Fruit fly (Drosophila melanogaster) whole organism, wandering third instar larva: ENCODE data around the gene CG15517.

ENCODE experiments used
- Abd-B ChIP-seq: fragments of >200 bp; optimal IDR thresholded peaks from 2 replicates; lab custom pipeline; 2017; ENCODE audit warnings: missing biosample characterization, missing genetic modification characterization
- CG32264 ChIP-seq: fragments of 200-800 bp; sonication (Bioruptor generic); optimal IDR thresholded peaks from 2 replicates; lab custom pipeline; 2016; ENCODE audit warnings: missing biosample characterization, missing genetic modification characterization
- CrebA ChIP-seq: fragments of 200-800 bp; sonication (Bioruptor generic); optimal IDR thresholded peaks from 2 replicates; lab custom pipeline; 2016; ENCODE audit warnings: missing biosample characterization, mild to moderate bottlenecking, missing genetic modification characterization, borderline replicate concordance
- Dfd ChIP-seq: fragments of >200 bp; optimal IDR thresholded peaks from 2 replicates; lab custom pipeline; 2017; ENCODE audit warnings: missing biosample characterization, missing genetic modification characterization
- Dif ChIP-seq: fragments of 200-275, 200-300 bp; sonication (Bioruptor generic); optimal IDR thresholded peaks from 2 replicates; lab custom pipeline; 2018; ENCODE audit warnings: missing biosample characterization, missing genetic modification characterization; ENCODE audit not compliant: partially characterized antibody
- GATAd ChIP-seq: sonication (Bioruptor generic); optimal IDR thresholded peaks from 2 replicates; lab custom pipeline; 2016; ENCODE audit warnings: missing biosample characterization, missing genetic modification characterization
- HLH106 ChIP-seq: fragments of 200-800 bp; optimal IDR thresholded peaks from 3 replicates; lab custom pipeline; 2019; ENCODE audit warnings: missing biosample characterization, mild to moderate bottlenecking, missing genetic modification characterization, moderate library complexity
- Hnf4 ChIP-seq: fragments of 200-800 bp; sonication (Bioruptor generic); optimal IDR thresholded peaks from 2 replicates; lab custom pipeline; 2016; ENCODE audit warnings: missing biosample characterization, mild to moderate bottlenecking, missing genetic modification characterization
- Hr83 ChIP-seq: fragments of 200-300 bp; sonication (Bioruptor generic); optimal IDR thresholded peaks from 2 replicates; lab custom pipeline; 2016; ENCODE audit warnings: missing biosample characterization, mild to moderate bottlenecking, missing genetic modification characterization, moderate library complexity; ENCODE audit not compliant: poor library complexity, severe bottlenecking
- Myc ChIP-seq: fragments of >200 bp; optimal IDR thresholded peaks from 2 replicates; lab custom pipeline; 2017
- N ChIP-seq: fragments of >200 bp; optimal IDR thresholded peaks from 2 replicates; lab custom pipeline; 2018; ENCODE audit warnings: missing biosample characterization, missing external identifiers, missing genetic modification characterization
- OdsH ChIP-seq: fragments of 200-800 bp; sonication (Bioruptor generic); optimal IDR thresholded peaks from 2 replicates; lab custom pipeline; 2016; ENCODE audit warnings: missing biosample characterization, mild to moderate bottlenecking, missing genetic modification characterization
- Rel ChIP-seq, 2 experiments: fragments of 200-800 bp; sonication (Bioruptor generic) in 1 of 2; optimal IDR thresholded peaks; 2 replicates in 1 of 2; 3 replicates in 1 of 2; lab custom pipeline; 2016 to 2019; ENCODE audit warnings: mild to moderate bottlenecking in 2 of 2, missing biosample characterization in 2 of 2, missing genetic modification characterization in 2 of 2, moderate library complexity in 1 of 2
- Sp1 ChIP-seq: fragments of 200-800 bp; sonication (Bioruptor generic); optimal IDR thresholded peaks from 3 replicates; lab custom pipeline; 2019; ENCODE audit warnings: missing biosample characterization, mild to moderate bottlenecking, missing genetic modification characterization, moderate library complexity
- Vsx2 ChIP-seq: fragments of 200-300, 225-300 bp; sonication (Bioruptor generic); optimal IDR thresholded peaks from 2 replicates; lab custom pipeline; 2018; ENCODE audit warnings: missing biosample characterization, missing genetic modification characterization; ENCODE audit not compliant: partially characterized antibody
- br ChIP-seq: fragments of 200-800 bp; sonication (Bioruptor generic); optimal IDR thresholded peaks from 2 replicates; lab custom pipeline; 2016; ENCODE audit warnings: missing biosample characterization, missing genetic modification characterization
- brk ChIP-seq: fragments of 200-800 bp; sonication (Bioruptor generic); optimal IDR thresholded peaks from 2 replicates; lab custom pipeline; 2016; ENCODE audit warnings: missing biosample characterization, mild to moderate bottlenecking, missing genetic modification characterization
- dl ChIP-seq, 2 experiments: fragments of 175-275, 200-275 bp in 1 of 2; fragments of 200-275 bp in 1 of 2; sonication (Bioruptor generic); optimal IDR thresholded peaks; lab custom pipeline; 2018; ENCODE audit warnings: mild to moderate bottlenecking in 2 of 2, missing biosample characterization in 2 of 2, missing genetic modification characterization in 2 of 2, moderate library complexity in 2 of 2; ENCODE audit not compliant: partially characterized antibody in 2 of 2, insufficient read depth in 1 of 2
- dsf ChIP-seq: sonication (Bioruptor generic); optimal IDR thresholded peaks from 2 replicates; lab custom pipeline; 2016; ENCODE audit warnings: missing biosample characterization, missing genetic modification characterization, borderline replicate concordance
- foxo ChIP-seq, 2 experiments: fragments of 200-800 bp; sonication (Bioruptor generic); optimal IDR thresholded peaks; 2 replicates in 1 of 2; 3 replicates in 1 of 2; lab custom pipeline; 2016 to 2017; ENCODE audit warnings: missing biosample characterization in 2 of 2, missing genetic modification characterization in 2 of 2
- h ChIP-seq: fragments of 200-800 bp; sonication (Bioruptor generic); optimal IDR thresholded peaks from 3 replicates; lab custom pipeline; 2016; ENCODE audit warnings: missing biosample characterization, mild to moderate bottlenecking, missing genetic modification characterization
- jim ChIP-seq: fragments of 175-275, 200-325 bp; sonication (Bioruptor generic); optimal IDR thresholded peaks from 2 replicates; lab custom pipeline; 2016; ENCODE audit warnings: missing biosample characterization, mild to moderate bottlenecking, missing genetic modification characterization
- lola ChIP-seq: fragments of >200 bp; optimal IDR thresholded peaks from 2 replicates; lab custom pipeline; 2017; ENCODE audit warnings: missing biosample characterization, missing genetic modification characterization
- pan ChIP-seq: fragments of >200 bp; optimal IDR thresholded peaks from 2 replicates; lab custom pipeline; 2017
- psq ChIP-seq: fragments of 200-800 bp; sonication (Bioruptor generic); optimal IDR thresholded peaks from 3 replicates; lab custom pipeline; 2017; ENCODE audit warnings: missing biosample characterization, mild to moderate bottlenecking, missing genetic modification characterization, moderate library complexity
- rgr ChIP-seq: fragments of 200-800 bp; sonication (Bioruptor generic); optimal IDR thresholded peaks from 3 replicates; lab custom pipeline; 2016; ENCODE audit warnings: missing biosample characterization, mild to moderate bottlenecking, missing genetic modification characterization
- sage ChIP-seq: fragments of 200-800 bp; sonication (Bioruptor generic); optimal IDR thresholded peaks from 2 replicates; lab custom pipeline; 2016; ENCODE audit warnings: missing biosample characterization, mild to moderate bottlenecking, missing genetic modification characterization
- sv ChIP-seq: fragments of 200-800 bp; sonication (Bioruptor generic); optimal IDR thresholded peaks from 3 replicates; lab custom pipeline; 2016; ENCODE audit warnings: missing biosample characterization, missing genetic modification characterization
- tai ChIP-seq: sonication (Bioruptor generic); optimal IDR thresholded peaks from 2 replicates; lab custom pipeline; 2016; ENCODE audit warnings: missing biosample characterization, missing genetic modification characterization
- usp ChIP-seq: fragments of >200 bp; optimal IDR thresholded peaks from 2 replicates; lab custom pipeline; 2017; ENCODE audit warnings: missing biosample characterization, missing genetic modification characterization
- woc ChIP-seq: sonication (Bioruptor generic); optimal IDR thresholded peaks from 2 replicates; lab custom pipeline; 2016; ENCODE audit warnings: missing biosample characterization, mild to moderate bottlenecking, missing genetic modification characterization

The CG15517 gene

dm6 chr3R:29905164-29905563, 1.5 kb upstream of the CG15517 start, which contains the start of gene CG15515:
TSS of gene CG15515 (plus strand) at chr3R:29905464.
- TF ChIP-seq GATAd (GFP tag; lab: Kevin White, UChicago): no peak
- TF ChIP-seq OdsH (GFP tag; lab: Kevin White, UChicago): no peak
- TF ChIP-seq dl (GFP tag; optimal IDR thresholded peaks at IDR 0.05; lab: Kevin White, UChicago; ENCODE audit: insufficient read depth in 1 of 2, partially characterized antibody in 2 of 2): no peak
- TF ChIP-seq CrebA (GFP tag; lab: Kevin White, UChicago): no peak
- no peak for TF ChIP-seq jim
- no peak for TF ChIP-seq Abd-B (GFP tag; lab: Kevin White, UChicago)

dm6 chr3R:29899635-29900034, 4.0 kb downstream of the CG15517 start:
- TF ChIP-seq woc (GFP tag; lab: Kevin White, UChicago) (no peak), dsf (GFP tag; lab: Kevin White, UChicago) (no peak), sage (GFP tag; lab: Kevin White, UChicago) (no peak), h (GFP tag; lab: Kevin White, UChicago) (no peak), foxo (GFP tag; optimal IDR thresholded peaks at IDR 0.05; lab: Kevin White, UChicago) (no peak), N (GFP tag; lab: Kevin White, UChicago) (no peak), Dif (GFP tag; lab: Kevin White, UChicago) (no peak), jim (no peak), br (no peak), Sp1 (no peak), pan (lab: Kevin White, UChicago) (no peak), brk (no peak), lola (GFP tag; lab: Kevin White, UChicago) (no peak), usp (no peak), Vsx2 (GFP tag; lab: Kevin White, UChicago) (no peak), CrebA (GFP tag; lab: Kevin White, UChicago) (no peak), Myc (no peak), Abd-B (GFP tag; lab: Kevin White, UChicago) (no peak), Rel (GFP tag; optimal IDR thresholded peaks at IDR 0.05; lab: Kevin White, UChicago) (no peak), Rel (tag; optimal IDR thresholded peaks at IDR 0.05; lab: Kevin White, UChicago) (no peak)

dm6 chr3R:29898588-29898987, 5.0 kb downstream of the CG15517 start:
- TF ChIP-seq brk: no peak
- no peak for TF ChIP-seq Sp1
- no peak for TF ChIP-seq foxo (GFP tag; optimal IDR thresholded peaks at IDR 0.05; lab: Kevin White, UChicago)
- no peak for TF ChIP-seq Myc
- TF ChIP-seq h (GFP tag; lab: Kevin White, UChicago): no peak
- no peak for TF ChIP-seq CG32264 (GFP tag; lab: Kevin White, UChicago)
- no peak for TF ChIP-seq tai (GFP tag; lab: Kevin White, UChicago)

- TF ChIP-seq foxo (GFP tag; optimal IDR thresholded peaks at IDR 0.05; lab: Kevin White, UChicago): no peak
- TF ChIP-seq GATAd (GFP tag; lab: Kevin White, UChicago): no peak
- no peak for TF ChIP-seq lola (GFP tag; lab: Kevin White, UChicago)
- peak; percentile 39 for TF ChIP-seq HLH106 (tag; lab: Kevin White, UChicago)
- peak; percentile 14 for TF ChIP-seq sv
- peak; percentile 4 for TF ChIP-seq h (GFP tag; lab: Kevin White, UChicago)
These were observed 9.2 kb downstream of the CG15517 start for dm6 chr3R:29894393-29894792.

dm6 chr3R:29893030-29893429, 10.6 kb downstream of the CG15517 start:
- TF ChIP-seq CG32264 (GFP tag; lab: Kevin White, UChicago) (no peak), br (no peak), Dfd (GFP tag; lab: Kevin White, UChicago) (no peak), GATAd (GFP tag; lab: Kevin White, UChicago) (no peak), lola (GFP tag; lab: Kevin White, UChicago) (no peak), psq (GFP tag; lab: Kevin White, UChicago) (no peak), woc (GFP tag; lab: Kevin White, UChicago) (no peak), Abd-B (GFP tag; lab: Kevin White, UChicago) (no peak), Rel (GFP tag; optimal IDR thresholded peaks at IDR 0.05; lab: Kevin White, UChicago) (no peak), Rel (tag; optimal IDR thresholded peaks at IDR 0.05; lab: Kevin White, UChicago) (no peak)
- TF ChIP-seq, all 38 proteins: peak for 0

dm6 chr3R:29891183-29891582, 12.4 kb downstream of the CG15517 start:
- TF ChIP-seq rgr (GFP tag; lab: Kevin White, UChicago) (peak; percentile 21), foxo (GFP tag; optimal IDR thresholded peaks at IDR 0.05; lab: Kevin White, UChicago) (peak in 1 of 2 experiments; percentile 1), woc (GFP tag; lab: Kevin White, UChicago) (no peak), Hr83 (peak; percentile 88), Rel (GFP tag; optimal IDR thresholded peaks at IDR 0.05; lab: Kevin White, UChicago) (no peak), Rel (tag; optimal IDR thresholded peaks at IDR 0.05; lab: Kevin White, UChicago) (no peak), OdsH (GFP tag; lab: Kevin White, UChicago) (peak; percentile 13), h (GFP tag; lab: Kevin White, UChicago) (peak; percentile 52), Hnf4 (GFP tag; lab: Kevin White, UChicago) (peak; percentile 54)
- TF ChIP-seq, all 38 proteins: peak for 6
